Fruit fly (Drosophila melanogaster): ENCODE measurements around the gene hng2.

DNA sequence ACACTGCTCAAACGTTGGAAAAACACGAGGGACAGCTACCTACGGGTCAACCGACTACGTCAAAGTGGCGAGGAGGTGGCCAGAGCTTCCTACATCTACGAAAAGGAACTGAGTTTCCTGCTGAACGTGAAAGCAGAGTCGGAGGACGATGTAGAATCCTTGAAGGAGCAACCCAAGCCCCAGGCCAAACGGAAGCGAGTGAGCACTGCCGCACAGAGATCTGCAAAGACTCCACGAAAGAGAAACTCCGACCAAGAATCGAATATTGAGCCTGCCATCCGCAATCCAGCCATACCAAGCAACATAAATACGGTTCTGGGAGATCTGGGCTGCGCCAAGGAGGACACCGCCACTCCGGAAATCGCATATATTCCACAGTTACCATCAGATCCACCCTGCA, 516 bp downstream of the hng2 start:
- TF ChIP-seq CG8478 (optimal IDR thresholded peaks at IDR 0.05) = no peak
- no peak for TF ChIP-seq CTCF (optimal IDR thresholded peaks at IDR 0.05)
